Fruit fly (Drosophila melanogaster) whole organism: ENCODE data around the gene CG10750.

ENCODE experiments used
- CG8478 ChIP-seq: fragments of >200 bp; optimal IDR thresholded peaks from 2 replicates; lab custom pipeline; 2018; ENCODE audit warnings: inconsistent platforms
- Dll ChIP-seq: fragments of >200 bp; optimal IDR thresholded peaks from 2 replicates; lab custom pipeline; 2017
- pan ChIP-seq: fragments of >200 bp; optimal IDR thresholded peaks from 2 replicates; lab custom pipeline; 2017
- psq ChIP-seq: fragments of >200 bp; optimal IDR thresholded peaks from 2 replicates; lab custom pipeline; 2017
- usp ChIP-seq: fragments of >200 bp; optimal IDR thresholded peaks from 2 replicates; lab custom pipeline; 2017; ENCODE audit warnings: missing biosample characterization, missing genetic modification characterization, mixed read lengths

DNA sequence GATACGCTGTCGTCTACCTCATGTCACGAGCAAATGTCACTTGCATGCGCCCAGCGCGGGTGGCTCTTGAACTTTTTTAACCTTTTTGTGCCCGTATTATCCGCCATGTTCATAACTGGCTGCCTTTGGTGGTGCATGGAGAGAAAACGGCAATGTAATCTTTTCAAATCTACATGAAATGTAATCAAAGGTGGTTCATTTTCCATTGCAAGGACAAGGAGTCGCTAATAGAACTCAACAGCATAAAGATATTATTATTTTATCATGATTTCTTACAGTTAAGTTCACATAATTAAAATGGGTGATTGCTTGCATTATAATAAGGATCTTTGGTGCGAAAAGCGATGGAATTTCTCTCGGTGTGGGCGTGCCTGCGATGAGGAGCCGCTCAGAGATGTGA is 42.7 kb downstream of the CG10750 start:
- TF ChIP-seq pan (lab: Kevin White, UChicago) (no peak), psq (no peak), usp (GFP tag; lab: Kevin White, UChicago) (no peak), CG8478 (no peak), Dll (no peak)
